Worm (Caenorhabditis elegans) whole organism, L4/young adult: ENCODE results near the gene pro-2.
A peak's percentile ranks its signal among the peaks of the same experiment; 100 is the strongest.

Experiments used
- dao-5 ChIP-seq: sonication (generic microtip); optimal IDR thresholded peaks from 2 replicates; lab custom pipeline; 2016; ENCODE audit warnings: missing genotype, missing genetic modification characterization, moderate library complexity, missing compliant biosample characterization
- him-1 ChIP-seq: sonication (generic microtip); optimal IDR thresholded peaks from 2 replicates; lab custom pipeline; 2016; ENCODE audit warnings: missing genotype, missing genetic modification reagents, missing genetic modification characterization, missing compliant biosample characterization

ce11 chrII:10379546-10379945, 34.6 kb upstream of the pro-2 start:
- TF ChIP-seq dao-5 (tag; lab: Kevin White, UChicago) (no peak), him-1 (tag; lab: Kevin White, UChicago) (peak; percentile 29)
